Worm (Caenorhabditis elegans) whole organism, L1 larva: Measurements from ENCODE around the gene C52B9.10.
A peak's percentile ranks its signal among the peaks of the same experiment; 100 is the strongest.

Experiments used
- Y116A8C.19 ChIP-seq: sonication (generic microtip); optimal IDR thresholded peaks from 2 replicates; lab custom pipeline; 2016; ENCODE audit warnings: missing compliant biosample characterization, missing genetic modification characterization, borderline replicate concordance
- ama-1 ChIP-seq: fragments of 150-350 bp; optimal IDR thresholded peaks from 2 replicates; lab custom pipeline; 2014
- blmp-1 ChIP-seq: fragments of 150-350 bp; optimal IDR thresholded peaks from 2 replicates; lab custom pipeline; 2014; ENCODE audit warnings: missing biosample characterization, missing genetic modification characterization
- ceh-8 ChIP-seq: fragments of 200-800 bp; sonication (Bioruptor generic); optimal IDR thresholded peaks from 2 replicates; lab custom pipeline; 2018; ENCODE audit warnings: mild to moderate bottlenecking, missing genetic modification characterization, moderate library complexity, missing compliant biosample characterization
- ceh-82 ChIP-seq, 3 experiments: fragments of 150-350 bp in 1 of 3; sonication (generic microtip) in 2 of 3; optimal IDR thresholded peaks; 2 replicates each; lab custom pipeline; 2014 to 2017; ENCODE audit warnings: missing biosample characterization in 3 of 3, missing genetic modification characterization in 3 of 3
- dsc-1 ChIP-seq: sonication (generic microtip); optimal IDR thresholded peaks from 2 replicates; lab custom pipeline; 2016; ENCODE audit warnings: mild to moderate bottlenecking, missing genetic modification characterization, missing compliant biosample characterization
- efl-1 ChIP-seq, 4 experiments: fragments of 150-350 bp; optimal IDR thresholded peaks in 3 of 4; peaks in 1 of 4; 1 replicate in 1 of 4; 2 replicates in 3 of 4; lab custom pipeline; 2014; ENCODE audit warnings: missing biosample characterization in 2 of 4, missing genetic modification characterization in 2 of 4, missing genetic modification reagents in 2 of 4
- efl-3 ChIP-seq: fragments of 200-800 bp; sonication (Bioruptor generic); optimal IDR thresholded peaks from 2 replicates; lab custom pipeline; 2018; ENCODE audit warnings: mild to moderate bottlenecking, missing genetic modification characterization, missing compliant biosample characterization
- egl-13 ChIP-seq: sonication (generic microtip); optimal IDR thresholded peaks from 2 replicates; lab custom pipeline; 2016; ENCODE audit warnings: missing genotype, missing genetic modification reagents, missing genetic modification characterization, missing compliant biosample characterization
- elt-2 ChIP-seq: sonication (generic microtip); optimal IDR thresholded peaks from 2 replicates; lab custom pipeline; 2016; ENCODE audit warnings: missing genetic modification characterization, mild to moderate bottlenecking, inconsistent platforms, missing compliant biosample characterization, missing genetic modification reagents
- elt-3 ChIP-seq, 6 experiments: fragments of 150-350 bp in 1 of 6; sonication (generic microtip); optimal IDR thresholded peaks; 2 replicates each; lab custom pipeline; 2017 to 2018; ENCODE audit warnings: missing biosample characterization in 6 of 6, missing genetic modification characterization in 6 of 6, inconsistent platforms in 1 of 6
- ets-5 ChIP-seq: fragments of 200-800 bp; sonication (Bioruptor generic); IDR thresholded peaks from 2 replicates; pipeline ENCODE4 v1.3.6; 2022; ENCODE audit warnings: missing genetic modification characterization, missing compliant biosample characterization
- fkh-10 ChIP-seq: sonication (generic microtip); optimal IDR thresholded peaks from 2 replicates; lab custom pipeline; 2017; ENCODE audit warnings: missing biosample characterization, missing genetic modification reagents, missing genetic modification characterization
- fkh-8 ChIP-seq: sonication (generic microtip); optimal IDR thresholded peaks from 2 replicates; lab custom pipeline; 2016; ENCODE audit warnings: mild to moderate bottlenecking, missing genetic modification characterization, missing compliant biosample characterization
- hlh-17 ChIP-seq: fragments of 200-800 bp; sonication (Bioruptor generic); optimal IDR thresholded peaks from 2 replicates; lab custom pipeline; 2018; ENCODE audit warnings: missing genetic modification characterization, mild to moderate bottlenecking, missing compliant biosample characterization, moderate library complexity, borderline replicate concordance
- lin-13 ChIP-seq: fragments of 150-350 bp; optimal IDR thresholded peaks from 2 replicates; lab custom pipeline; 2014; ENCODE audit warnings: missing biosample characterization, missing genetic modification reagents, missing genetic modification characterization
- lin-14 ChIP-seq: fragments of 200-800 bp; sonication (Bioruptor generic); optimal IDR thresholded peaks from 2 replicates; lab custom pipeline; 2018; ENCODE audit warnings: mild to moderate bottlenecking, missing genetic modification characterization, moderate library complexity, missing compliant biosample characterization
- lin-15B ChIP-seq: fragments of 150-350 bp; sonication (generic microtip); optimal IDR thresholded peaks from 3 replicates; lab custom pipeline; 2014; ENCODE audit warnings: missing biosample characterization, missing genetic modification characterization
- lin-39 ChIP-seq: fragments of 150-350 bp; optimal IDR thresholded peaks from 2 replicates; lab custom pipeline; 2014; ENCODE audit warnings: missing biosample characterization, missing genetic modification reagents, missing genetic modification characterization
- lsy-2 ChIP-seq, 2 experiments: fragments of 150-350 bp; optimal IDR thresholded peaks; 2 replicates each; lab custom pipeline; 2014; ENCODE audit warnings: missing biosample characterization in 2 of 2, missing genetic modification characterization in 2 of 2
- mep-1 ChIP-seq: fragments of 150-350 bp; optimal IDR thresholded peaks from 2 replicates; lab custom pipeline; 2014; ENCODE audit warnings: missing biosample characterization, missing genetic modification characterization
- nhr-11 ChIP-seq: fragments of 150-350 bp; optimal IDR thresholded peaks from 2 replicates; lab custom pipeline; 2014; ENCODE audit warnings: missing biosample characterization, missing genetic modification characterization
- nhr-12 ChIP-seq: sonication (generic microtip); optimal IDR thresholded peaks from 2 replicates; lab custom pipeline; 2017; ENCODE audit warnings: missing biosample characterization, missing genetic modification characterization
- nhr-19 ChIP-seq: fragments of 200-800 bp; sonication (Bioruptor generic); conservative IDR thresholded peaks from 2 replicates; pipeline ENCODE4 v1.3.6; 2022; ENCODE audit warnings: missing genetic modification characterization, missing compliant biosample characterization
- nhr-20 ChIP-seq: sonication (generic microtip); optimal IDR thresholded peaks from 2 replicates; lab custom pipeline; 2016; ENCODE audit warnings: mild to moderate bottlenecking, missing genetic modification characterization, missing compliant biosample characterization
- nhr-237 ChIP-seq: fragments of 150-350 bp; optimal IDR thresholded peaks from 2 replicates; lab custom pipeline; 2014; ENCODE audit warnings: missing biosample characterization, missing genetic modification characterization
- nhr-71 ChIP-seq: sonication (generic microtip); optimal IDR thresholded peaks from 2 replicates; lab custom pipeline; 2016; ENCODE audit warnings: mild to moderate bottlenecking, missing genetic modification characterization, moderate library complexity, missing compliant biosample characterization
- nhr-77 ChIP-seq: fragments of 150-350 bp; optimal IDR thresholded peaks from 2 replicates; lab custom pipeline; 2014; ENCODE audit warnings: missing biosample characterization, missing genetic modification characterization
- nhr-85 ChIP-seq: sonication (generic microtip); peaks from one replicate; lab custom pipeline; 2016; ENCODE audit warnings: missing genetic modification characterization, inconsistent platforms, missing compliant biosample characterization
- nhr-90 ChIP-seq: sonication (generic microtip); optimal IDR thresholded peaks from 2 replicates; lab custom pipeline; 2016; ENCODE audit warnings: mild to moderate bottlenecking, missing genetic modification characterization, missing compliant biosample characterization; ENCODE audit not compliant: poor library complexity
- rnt-1 ChIP-seq: sonication (generic microtip); optimal IDR thresholded peaks from 2 replicates; lab custom pipeline; 2016; ENCODE audit warnings: mild to moderate bottlenecking, missing genetic modification characterization, moderate library complexity, missing compliant biosample characterization
- skn-1 ChIP-seq: fragments of 150-350 bp; optimal IDR thresholded peaks from 2 replicates; lab custom pipeline; 2014; ENCODE audit warnings: missing biosample characterization, missing genetic modification characterization
- snu-23 ChIP-seq: sonication (generic microtip); optimal IDR thresholded peaks from 2 replicates; lab custom pipeline; 2016; ENCODE audit warnings: missing genetic modification characterization, missing compliant biosample characterization
- sptf-1 ChIP-seq: fragments of 150-350 bp; optimal IDR thresholded peaks from 2 replicates; lab custom pipeline; 2014; ENCODE audit warnings: missing biosample characterization, missing genetic modification characterization
- sup-37 ChIP-seq: fragments of 200-800 bp; sonication (Bioruptor generic); optimal IDR thresholded peaks from 2 replicates; lab custom pipeline; 2018; ENCODE audit warnings: mild to moderate bottlenecking, missing genetic modification characterization, missing compliant biosample characterization
- tbx-2 ChIP-seq: sonication (generic microtip); optimal IDR thresholded peaks from 2 replicates; lab custom pipeline; 2016; ENCODE audit warnings: missing genetic modification characterization, missing compliant biosample characterization
- unc-130 ChIP-seq: fragments of 150-350 bp; optimal IDR thresholded peaks from 2 replicates; lab custom pipeline; 2017; ENCODE audit warnings: missing biosample characterization, missing genetic modification characterization, inconsistent platforms
- unc-86 ChIP-seq: sonication (generic microtip); optimal IDR thresholded peaks from 2 replicates; lab custom pipeline; 2016; ENCODE audit warnings: missing genetic modification characterization, missing compliant biosample characterization
- vab-15 ChIP-seq: sonication (generic microtip); optimal IDR thresholded peaks from 2 replicates; lab custom pipeline; 2017; ENCODE audit warnings: missing genotype, mild to moderate bottlenecking, missing genetic modification characterization, missing compliant biosample characterization
- zip-4 ChIP-seq: fragments of 200-800 bp; sonication (Bioruptor generic); optimal IDR thresholded peaks from 2 replicates; lab custom pipeline; 2018; ENCODE audit warnings: mild to moderate bottlenecking, missing genetic modification characterization, moderate library complexity, missing compliant biosample characterization
- ztf-11 ChIP-seq, 2 experiments: sonication (generic microtip); optimal IDR thresholded peaks; 2 replicates each; lab custom pipeline; 2016 to 2017; ENCODE audit warnings: missing genetic modification characterization in 2 of 2, missing biosample characterization in 1 of 2, missing compliant biosample characterization in 1 of 2

Gene C52B9.10

DNA sequence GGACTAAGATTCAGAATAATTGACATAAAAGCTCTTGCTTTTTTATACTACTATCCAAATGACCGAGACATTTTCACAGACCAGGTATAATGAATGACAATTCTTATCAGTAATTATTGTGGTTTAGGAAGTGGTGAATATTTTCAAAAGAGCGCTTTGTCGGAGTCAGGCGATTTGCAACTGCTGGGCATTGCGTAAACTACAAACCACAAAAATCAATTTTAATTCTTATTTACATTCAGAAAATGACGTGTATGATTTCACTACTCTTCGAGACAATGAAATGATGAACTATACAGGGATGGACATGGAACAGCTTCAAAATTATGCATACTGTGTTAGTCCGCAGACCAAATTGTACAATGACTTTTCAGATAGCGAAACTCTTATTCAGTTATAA, 10.8 kb downstream of the C52B9.10 start:
- no peak for TF ChIP-seq ama-1 (lab: Kevin White, UChicago)
- peak; percentile 19 for TF ChIP-seq elt-2
- no peak for TF ChIP-seq Y116A8C.19
- no peak for TF ChIP-seq rnt-1 (tag; lab: Kevin White, UChicago)
- no peak for TF ChIP-seq nhr-85
- TF ChIP-seq efl-1 (optimal IDR thresholded peaks at IDR 0.05; lab: Kevin White, UChicago): no peak
- peak in 1 of 2 experiments; percentile 38 for TF ChIP-seq efl-1 (GFP tag; optimal IDR thresholded peaks at IDR 0.05 in 1 of 2; lab: Kevin White, UChicago)
- no peak for TF ChIP-seq egl-13 (tag; lab: Kevin White, UChicago)
- TF ChIP-seq nhr-71 (tag; lab: Kevin White, UChicago): peak; percentile 39
- no peak for TF ChIP-seq blmp-1 (tag; lab: Kevin White, UChicago)
- TF ChIP-seq dsc-1 (tag; lab: Kevin White, UChicago): no peak
- no peak for TF ChIP-seq ceh-82 (tag; optimal IDR thresholded peaks at IDR 0.05; lab: Kevin White, UChicago)
- TF ChIP-seq hlh-17 (GFP tag; lab: Kevin White, UChicago): no peak

DNA sequence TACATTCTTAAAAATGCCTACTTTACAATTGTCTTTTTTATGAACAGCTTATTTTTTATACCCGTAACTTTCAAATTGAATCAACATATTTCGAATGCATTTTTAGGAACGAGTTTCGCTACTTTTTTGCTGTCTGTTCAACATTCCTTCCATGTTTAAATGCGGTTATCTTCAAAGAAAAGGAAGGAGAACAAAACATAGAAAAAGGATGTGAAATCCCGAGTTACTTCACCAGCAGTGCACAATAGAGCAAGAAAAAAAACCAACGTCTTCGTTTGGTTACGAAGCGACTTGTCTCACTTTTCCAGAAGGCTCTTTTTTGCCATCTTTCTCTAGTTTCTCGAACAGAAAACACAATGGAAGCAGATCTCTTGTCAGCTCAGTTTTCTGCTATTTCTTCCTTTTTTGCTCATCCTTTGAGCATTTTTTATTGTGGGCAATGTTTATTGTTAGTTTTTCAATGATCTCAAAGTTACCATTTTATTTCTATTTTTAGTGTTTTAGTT, 12.0 kb downstream of the C52B9.10 start, which contains the start of gene cka-2:
Gene cka-2, plus strand, starts transcription at position 456 of the 506 bp plus-strand sequence.
- peak; percentile 76 for TF ChIP-seq fkh-10 (GFP tag; lab: Kevin White, UChicago)
- peak; percentile 67 for TF ChIP-seq lin-14 (GFP tag; lab: Kevin White, UChicago)
- TF ChIP-seq fkh-8 (tag; lab: Kevin White, UChicago): no peak
- TF ChIP-seq dsc-1 (tag; lab: Kevin White, UChicago): no peak
- TF ChIP-seq ceh-82 (tag; optimal IDR thresholded peaks at IDR 0.05; lab: Kevin White, UChicago): peak in 1 of 3 experiments; percentile 23
- TF ChIP-seq nhr-71 (tag; lab: Kevin White, UChicago): peak; percentile 8
- TF ChIP-seq skn-1: no peak
- no peak for TF ChIP-seq elt-3 (tag; optimal IDR thresholded peaks at IDR 0.05; lab: Kevin White, UChicago)
- TF ChIP-seq tbx-2 (tag; lab: Kevin White, UChicago): no peak

DNA sequence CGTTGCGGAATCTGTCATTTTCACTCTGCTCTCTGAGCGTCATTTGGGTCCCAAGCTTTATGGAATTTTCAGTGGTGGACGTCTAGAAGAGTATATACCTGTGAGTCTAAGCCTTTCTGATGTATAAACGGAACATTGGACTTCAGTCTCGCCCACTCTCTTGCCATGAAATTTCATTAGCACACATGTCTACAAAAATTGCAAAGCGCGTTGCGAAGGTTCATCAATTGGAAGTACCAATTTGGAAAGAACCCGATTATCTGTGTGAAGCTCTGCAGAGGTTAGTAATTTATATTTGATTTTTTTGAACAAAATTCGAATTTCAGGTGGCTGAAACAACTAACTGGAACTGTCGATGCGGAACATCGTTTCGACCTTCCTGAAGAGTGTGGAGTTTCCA, 16.1 kb downstream of the C52B9.10 start:
- TF ChIP-seq nhr-12 (no peak), lin-39 (tag; lab: Kevin White, UChicago) (no peak), ztf-11 (tag; optimal IDR thresholded peaks at IDR 0.05; lab: Kevin White, UChicago) (no peak), vab-15 (tag; lab: Kevin White, UChicago) (no peak), nhr-20 (tag; lab: Kevin White, UChicago) (no peak)

DNA sequence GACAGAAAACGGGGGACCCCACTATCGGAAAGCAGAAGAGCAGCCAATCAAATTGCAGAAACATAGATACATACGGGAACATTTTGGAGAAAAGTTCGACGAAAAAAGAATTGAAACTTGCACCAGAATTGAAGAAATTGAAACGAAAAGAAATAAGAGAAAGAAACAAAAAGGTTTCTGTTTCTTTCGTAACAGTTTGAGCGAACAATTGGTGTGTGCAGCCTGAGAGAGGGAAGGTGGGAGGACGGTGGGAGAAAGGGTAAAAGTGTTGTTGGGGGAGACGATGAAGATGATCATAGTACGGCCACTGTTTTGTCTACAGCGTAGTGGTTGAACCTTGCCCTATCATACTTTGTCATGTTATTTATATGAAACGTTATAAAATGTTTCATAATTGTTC, 21.2 kb downstream of the C52B9.10 start:
- TF ChIP-seq lin-13 (GFP tag; lab: Kevin White, UChicago) (no peak), ets-5 (GFP tag; lab: Robert Waterston, UW) (no peak), mep-1 (tag; lab: Kevin White, UChicago) (no peak), sup-37 (GFP tag; lab: Kevin White, UChicago) (no peak), unc-130 (no peak), Y116A8C.19 (no peak), rnt-1 (tag; lab: Kevin White, UChicago) (peak; percentile 44), efl-1 (optimal IDR thresholded peaks at IDR 0.05; lab: Kevin White, UChicago) (no peak), efl-1 (GFP tag; optimal IDR thresholded peaks at IDR 0.05 in 1 of 2; lab: Kevin White, UChicago) (no peak), snu-23 (GFP tag; lab: Kevin White, UChicago) (peak; percentile 38), nhr-20 (tag; lab: Kevin White, UChicago) (peak; percentile 26), lin-15B (no peak), ceh-8 (GFP tag; lab: Kevin White, UChicago) (no peak), nhr-90 (tag; lab: Kevin White, UChicago) (peak; percentile 2), tbx-2 (tag; lab: Kevin White, UChicago) (no peak), ama-1 (lab: Kevin White, UChicago) (no peak), skn-1 (no peak), lsy-2 (tag; optimal IDR thresholded peaks at IDR 0.05; lab: Kevin White, UChicago) (no peak), nhr-11 (tag; lab: Kevin White, UChicago) (no peak), efl-3 (GFP tag; lab: Kevin White, UChicago) (no peak), nhr-19 (GFP tag; lab: Robert Waterston, UW) (peak; percentile 48), zip-4 (GFP tag; lab: Kevin White, UChicago) (no peak), nhr-71 (tag; lab: Kevin White, UChicago) (peak; percentile 33), nhr-77 (tag; lab: Kevin White, UChicago) (no peak), nhr-237 (tag; lab: Kevin White, UChicago) (no peak), lin-14 (GFP tag; lab: Kevin White, UChicago) (peak; percentile 59), unc-86 (tag; lab: Kevin White, UChicago) (no peak), sptf-1 (tag; lab: Kevin White, UChicago) (no peak)
